Worm (Caenorhabditis elegans): ENCODE data around the gene T22C8.1.

ce11 chrII:8650644-8651159 is 38.1 kb downstream of the T22C8.1 start, which contains the start of gene pyr-1:
- TF ChIP-seq zip-2 (tag; optimal IDR thresholded peaks at IDR 0.05) (no peak), nhr-237 (tag; optimal IDR thresholded peaks at IDR 0.05) (no peak), zag-1 (tag; optimal IDR thresholded peaks at IDR 0.05) (no peak), nhr-28 (tag; optimal IDR thresholded peaks at IDR 0.05) (peak; percentile 81)

Data from whole organism, L4 larva.